Fruit fly (Drosophila melanogaster) whole organism, embryonic: Measurements from ENCODE around the gene CG6470.

Source experiments
- Antp ChIP-seq: fragments of 200-800 bp; sonication (Bioruptor generic); optimal IDR thresholded peaks from 3 replicates; lab custom pipeline; 2016; ENCODE audit warnings: missing biosample characterization, missing genetic modification characterization
- Atf-2 ChIP-seq: fragments of 200-800 bp; sonication (Bioruptor generic); optimal IDR thresholded peaks from 2 replicates; lab custom pipeline; 2016; ENCODE audit warnings: missing biosample characterization, missing genetic modification characterization
- B-H1 ChIP-seq: fragments of 200-800 bp; sonication (Bioruptor generic); IDR thresholded peaks from 3 replicates; pipeline ENCODE4 v1.3.6; 2022; ENCODE audit warnings: missing biosample characterization, missing genetic modification characterization
- CG11093 ChIP-seq: fragments of 200-800 bp; sonication (Bioruptor generic); IDR thresholded peaks from 3 replicates; pipeline ENCODE4 v1.3.6; 2022; ENCODE audit warnings: missing biosample characterization, missing genetic modification characterization
- CG11456 ChIP-seq: fragments of 200-800 bp; sonication (Bioruptor generic); IDR thresholded peaks from 3 replicates; pipeline ENCODE4 v1.3.6; 2022; ENCODE audit warnings: missing biosample characterization, missing genetic modification characterization
- CG11695 ChIP-seq: fragments of 200-800 bp; sonication (Bioruptor generic); IDR thresholded peaks from 3 replicates; pipeline ENCODE4 v1.3.6; 2022; ENCODE audit warnings: missing biosample characterization, missing genetic modification characterization
- CG12071 ChIP-seq: fragments of 200-800 bp; sonication (Bioruptor generic); optimal IDR thresholded peaks from 3 replicates; lab custom pipeline; 2018; ENCODE audit warnings: missing biosample characterization, mild to moderate bottlenecking, missing genetic modification characterization
- CG12104 ChIP-seq: fragments of 200-800 bp; sonication (Bioruptor generic); optimal IDR thresholded peaks from 3 replicates; lab custom pipeline; 2016; ENCODE audit warnings: missing biosample characterization, missing genetic modification characterization
- CG12155 ChIP-seq: fragments of 200-800 bp; sonication (Bioruptor generic); optimal IDR thresholded peaks from 3 replicates; lab custom pipeline; 2016; ENCODE audit warnings: missing biosample characterization, missing genetic modification characterization
- CG13287 ChIP-seq: fragments of 200-800 bp; sonication (Bioruptor generic); IDR thresholded peaks from 2 replicates; pipeline ENCODE4 v1.3.6; 2022; ENCODE audit warnings: missing biosample characterization, missing genetic modification characterization; ENCODE audit not compliant: partially characterized antibody
- CG15073 ChIP-seq: fragments of 200-800 bp; sonication (Bioruptor generic); optimal IDR thresholded peaks from 2 replicates; lab custom pipeline; 2016; ENCODE audit warnings: missing biosample characterization, missing genetic modification characterization
- CG18011 ChIP-seq: fragments of 200-800 bp; sonication (Bioruptor generic); optimal IDR thresholded peaks from 2 replicates; lab custom pipeline; 2017; ENCODE audit warnings: missing biosample characterization, missing genetic modification characterization, mild to moderate bottlenecking, moderate library complexity, missing genotype
- CG3726 ChIP-seq: fragments of 200-800 bp; sonication (Bioruptor generic); IDR thresholded peaks from 3 replicates; pipeline ENCODE4, ENCODE4 v1.3.6; 2022; ENCODE audit warnings: missing biosample characterization, missing genetic modification characterization
- CG3838 ChIP-seq: fragments of 200-800 bp; sonication (Bioruptor generic); optimal IDR thresholded peaks from 3 replicates; lab custom pipeline; 2016; ENCODE audit warnings: missing biosample characterization, missing genetic modification characterization
- CG5180 ChIP-seq: fragments of 200-800 bp; sonication (Bioruptor generic); optimal IDR thresholded peaks from 3 replicates; lab custom pipeline; 2017; ENCODE audit warnings: missing biosample characterization, missing genetic modification characterization, mild to moderate bottlenecking, moderate library complexity, missing genetic modification reagents
- CG5953 ChIP-seq: fragments of 200-800 bp; sonication (Bioruptor generic); IDR thresholded peaks from 2 replicates; pipeline ENCODE4 v1.3.6; 2022; ENCODE audit warnings: missing biosample characterization, missing genetic modification characterization
- CG6791 ChIP-seq: fragments of 200-800 bp; sonication (Bioruptor generic); IDR thresholded peaks from 3 replicates; pipeline ENCODE4 v1.3.6; 2022; ENCODE audit warnings: missing biosample characterization, missing genetic modification characterization; ENCODE audit not compliant: partially characterized antibody
- CG8478 ChIP-seq: fragments of >200 bp; optimal IDR thresholded peaks from 2 replicates; lab custom pipeline; 2018
- CG8944 ChIP-seq: fragments of 200-800 bp; sonication (Bioruptor generic); optimal IDR thresholded peaks from 3 replicates; lab custom pipeline; 2016; ENCODE audit warnings: missing biosample characterization, missing genetic modification characterization
- Deaf1 ChIP-seq: fragments of 200-800 bp; optimal IDR thresholded peaks from 3 replicates; lab custom pipeline; 2019; ENCODE audit warnings: missing biosample characterization, mild to moderate bottlenecking, missing genetic modification characterization, moderate library complexity
- Drgx ChIP-seq: fragments of 200-800 bp; sonication (Bioruptor generic); IDR thresholded peaks from 2 replicates; pipeline ENCODE4 v1.3.6; 2022; ENCODE audit warnings: missing biosample characterization, missing genetic modification characterization
- HmgZ ChIP-seq: fragments of 200-800 bp; sonication (Bioruptor generic); optimal IDR thresholded peaks from 2 replicates; lab custom pipeline; 2018; ENCODE audit warnings: missing biosample characterization, mild to moderate bottlenecking, missing genetic modification characterization
- Hr51 ChIP-seq, 2 experiments: fragments of 200-800 bp; sonication (Bioruptor generic); optimal IDR thresholded peaks; 2 replicates in 1 of 2; 3 replicates in 1 of 2; lab custom pipeline; 2016 to 2018; ENCODE audit warnings: missing biosample characterization in 2 of 2, missing genetic modification characterization in 2 of 2, mild to moderate bottlenecking in 1 of 2, moderate library complexity in 1 of 2
- Jarid2 ChIP-seq: fragments of 200-800 bp; sonication (Bioruptor generic); optimal IDR thresholded peaks from 3 replicates; lab custom pipeline; 2017; ENCODE audit warnings: mild to moderate bottlenecking, missing biosample characterization, missing genetic modification reagents, missing genetic modification characterization
- Kr ChIP-seq: fragments of 200-800 bp; sonication (Bioruptor generic); optimal IDR thresholded peaks from 2 replicates; lab custom pipeline; 2017; ENCODE audit warnings: missing biosample characterization, mild to moderate bottlenecking, missing genetic modification characterization
- MESR4 ChIP-seq: fragments of 200-800 bp; sonication (Bioruptor generic); optimal IDR thresholded peaks from 2 replicates; lab custom pipeline; 2018; ENCODE audit warnings: missing biosample characterization, mild to moderate bottlenecking, missing genetic modification characterization, moderate library complexity
- Ptx1 ChIP-seq: fragments of 200-800 bp; sonication (Bioruptor generic); IDR thresholded peaks from 2 replicates; pipeline ENCODE4 v1.3.6; 2022; ENCODE audit warnings: missing biosample characterization, missing genetic modification characterization
- Tbp ChIP-seq: fragments of >200 bp; optimal IDR thresholded peaks from 2 replicates; lab custom pipeline; 2018; ENCODE audit warnings: missing biosample characterization, missing genetic modification characterization
- Vsx1 ChIP-seq: fragments of 200-800 bp; sonication (Bioruptor generic); optimal IDR thresholded peaks from 2 replicates; lab custom pipeline; 2017; ENCODE audit warnings: missing biosample characterization, mild to moderate bottlenecking, missing genetic modification characterization, missing genetic modification reagents
- ara ChIP-seq: fragments of 200-800 bp; sonication (Bioruptor generic); IDR thresholded peaks from 2 replicates; pipeline ENCODE4 v1.3.6; 2022; ENCODE audit warnings: missing biosample characterization, missing genetic modification characterization
- chn ChIP-seq: fragments of 200-800 bp; sonication (Bioruptor generic); optimal IDR thresholded peaks from 2 replicates; lab custom pipeline; 2016; ENCODE audit warnings: missing biosample characterization, missing genetic modification characterization
- crol ChIP-seq: fragments of 200-800 bp; sonication (Bioruptor generic); IDR thresholded peaks from 2 replicates; pipeline ENCODE4 v1.3.6; 2022; ENCODE audit warnings: missing biosample characterization, missing genetic modification characterization
- ems ChIP-seq: fragments of 200-800 bp; sonication (Bioruptor generic); optimal IDR thresholded peaks from 3 replicates; lab custom pipeline; 2016; ENCODE audit warnings: missing biosample characterization, missing genetic modification characterization
- exex ChIP-seq: fragments of 200-800 bp; sonication (Bioruptor generic); optimal IDR thresholded peaks from 4 replicates; lab custom pipeline; 2018; ENCODE audit warnings: missing biosample characterization, mild to moderate bottlenecking, missing genetic modification characterization, moderate library complexity
- gcm ChIP-seq: fragments of 200-800 bp; sonication (Bioruptor generic); optimal IDR thresholded peaks from 2 replicates; lab custom pipeline; 2019; ENCODE audit warnings: missing biosample characterization, mild to moderate bottlenecking, missing genetic modification characterization, moderate library complexity
- grn ChIP-seq: fragments of 200-800 bp; sonication (Bioruptor generic); optimal IDR thresholded peaks from 3 replicates; lab custom pipeline; 2017; ENCODE audit warnings: missing biosample characterization, missing genetic modification characterization
- hb ChIP-seq: fragments of 200-800 bp; sonication (Bioruptor generic); IDR thresholded peaks from 3 replicates; pipeline ENCODE4 v1.3.6; 2022; ENCODE audit warnings: missing biosample characterization, missing genetic modification characterization; ENCODE audit not compliant: partially characterized antibody
- ken ChIP-seq: fragments of 200-800 bp; sonication (Bioruptor generic); IDR thresholded peaks from 3 replicates; pipeline ENCODE4 v1.3.6; 2022; ENCODE audit warnings: missing biosample characterization, missing genetic modification characterization
- nau ChIP-seq: fragments of 200-800 bp; sonication (Bioruptor generic); optimal IDR thresholded peaks from 3 replicates; lab custom pipeline; 2017; ENCODE audit warnings: missing biosample characterization, mild to moderate bottlenecking, missing genetic modification characterization, missing genetic modification reagents
- nmo ChIP-seq: fragments of 200-800 bp; sonication (Bioruptor generic); optimal IDR thresholded peaks from 2 replicates; lab custom pipeline; 2018; ENCODE audit warnings: missing biosample characterization, mild to moderate bottlenecking, missing genetic modification characterization, moderate library complexity
- nom ChIP-seq: fragments of 200-800 bp; sonication (Bioruptor generic); optimal IDR thresholded peaks from 2 replicates; lab custom pipeline; 2017; ENCODE audit warnings: missing biosample characterization, missing genetic modification characterization, mild to moderate bottlenecking, moderate library complexity, missing genetic modification reagents
- oc ChIP-seq: fragments of 200-800 bp; sonication (Bioruptor generic); optimal IDR thresholded peaks from 2 replicates; lab custom pipeline; 2018; ENCODE audit warnings: missing biosample characterization, mild to moderate bottlenecking, missing genetic modification characterization, moderate library complexity
- onecut ChIP-seq: fragments of 200-800 bp; sonication (Bioruptor generic); IDR thresholded peaks from 2 replicates; pipeline ENCODE4 v1.3.6; 2022; ENCODE audit warnings: missing biosample characterization, missing genetic modification characterization
- pan ChIP-seq, 4 experiments: fragments of >200 bp in 3 of 4; fragments of 200-800 bp in 1 of 4; sonication (Bioruptor generic) in 1 of 4; optimal IDR thresholded peaks in 3 of 4; IDR thresholded peaks in 1 of 4; 2 replicates each; pipeline versions ENCODE4 v1.3.6 to Lab custom; 2017 to 2022; ENCODE audit warnings: missing biosample characterization in 2 of 4, missing genetic modification characterization in 2 of 4, mixed read lengths in 1 of 4
- phol ChIP-seq: fragments of 200-800 bp; sonication (Bioruptor generic); optimal IDR thresholded peaks from 3 replicates; lab custom pipeline; 2018; ENCODE audit warnings: missing biosample characterization, mild to moderate bottlenecking, missing genetic modification characterization, moderate library complexity
- sna ChIP-seq: fragments of 200-800 bp; sonication (Bioruptor generic); IDR thresholded peaks from 2 replicates; pipeline ENCODE4 v1.3.6; 2022; ENCODE audit warnings: missing biosample characterization, missing genetic modification characterization; ENCODE audit not compliant: partially characterized antibody
- sug ChIP-seq: fragments of 200-800 bp; optimal IDR thresholded peaks from 2 replicates; lab custom pipeline; 2019; ENCODE audit warnings: missing biosample characterization, mild to moderate bottlenecking, missing genetic modification characterization, moderate library complexity
- unc-4 ChIP-seq: fragments of 200-800 bp; sonication (Bioruptor generic); IDR thresholded peaks from 2 replicates; pipeline ENCODE4 v1.3.6; 2022; ENCODE audit warnings: missing biosample characterization, missing genetic modification characterization; ENCODE audit not compliant: partially characterized antibody
- zfh1 ChIP-seq: fragments of 200-800 bp; sonication (Bioruptor generic); IDR thresholded peaks from 3 replicates; pipeline ENCODE4 v1.3.6; 2022; ENCODE audit warnings: missing biosample characterization, missing genetic modification characterization

Gene CG6470

dm6 chrX:18491941-18492340 is 22.7 kb downstream of the CG6470 start, which contains the start of gene CG15044:
Gene CG15044 (minus strand): TSS chrX:18492006.
- TF ChIP-seq crol (GFP tag; lab: Robert Waterston, UW) (no peak), exex (tag; lab: Kevin White, UChicago) (peak; percentile 78), CG8944 (GFP tag; lab: Kevin White, UChicago) (no peak), sug (tag; lab: Kevin White, UChicago) (peak; percentile 57), grn (GFP tag; lab: Kevin White, UChicago) (peak; percentile 54), Vsx1 (GFP tag; lab: Kevin White, UChicago) (peak; percentile 34)

dm6 chrX:18489509-18489908 is 25.2 kb downstream of the CG6470 start, which contains the start of gene CG15046:
Gene CG15046 (minus strand): TSS chrX:18489620.
- TF ChIP-seq CG6791 (GFP tag; lab: Robert Waterston, UW) (no peak), hb (GFP tag; lab: Robert Waterston, UW) (no peak), Deaf1 (tag; lab: Kevin White, UChicago) (peak; percentile 27), CG3838 (no peak), Hr51 (GFP tag; optimal IDR thresholded peaks at IDR 0.05; lab: Kevin White, UChicago) (no peak), phol (tag; lab: Kevin White, UChicago) (no peak), unc-4 (GFP tag; lab: Robert Waterston, UW) (0 out of 2 replicates have a peak, but pooled peaks have one; percentile 28), CG12071 (no peak), Antp (GFP tag; lab: Kevin White, UChicago) (no peak), ems (GFP tag; lab: Kevin White, UChicago) (no peak), CG5180 (GFP tag; lab: Kevin White, UChicago) (peak; percentile 15), gcm (GFP tag; lab: Kevin White, UChicago) (no peak), Ptx1 (GFP tag; lab: Robert Waterston, UW) (no peak), MESR4 (no peak), nmo (GFP tag; lab: Kevin White, UChicago) (no peak), Jarid2 (peak; percentile 52), Atf-2 (no peak), CG8478 (lab: Kevin White, UChicago) (no peak), CG11456 (GFP tag; lab: Robert Waterston, UW) (no peak), nom (GFP tag; lab: Kevin White, UChicago) (peak; percentile 36), CG3726 (GFP tag; lab: Robert Waterston, UW) (no peak), Drgx (GFP tag; lab: Robert Waterston, UW) (0 out of 2 replicates have a peak, but pooled peaks have one; percentile 36), sna (GFP tag; lab: Robert Waterston, UW) (no peak), HmgZ (no peak), CG15073 (GFP tag; lab: Kevin White, UChicago) (no peak), chn (GFP tag; lab: Kevin White, UChicago) (no peak), CG18011 (GFP tag; lab: Kevin White, UChicago) (no peak), ken (GFP tag; lab: Robert Waterston, UW) (no peak), Tbp (no peak), ara (no peak), CG11695 (no peak), oc (no peak), CG12155 (GFP tag; lab: Kevin White, UChicago) (no peak), Kr (GFP tag; lab: Kevin White, UChicago) (no peak), zfh1 (GFP tag; lab: Robert Waterston, UW) (no peak), CG5953 (GFP tag; lab: Robert Waterston, UW) (no peak), B-H1 (no peak), pan (optimal IDR thresholded peaks at IDR 0.05; lab: Kevin White, UChicago) (no peak), pan (GFP tag; optimal IDR thresholded peaks at IDR 0.05 in 1 of 2, IDR thresholded peaks at IDR 0.05 in 1 of 2) (no peak), onecut (GFP tag; lab: Robert Waterston, UW) (no peak), nau (GFP tag; lab: Kevin White, UChicago) (no peak), CG11093 (GFP tag; lab: Robert Waterston, UW) (no peak), CG13287 (peak; percentile 19; the same call in 1 of the 2 replicates), CG12104 (GFP tag; lab: Kevin White, UChicago) (no peak)
